Worm (Caenorhabditis elegans) whole organism, L2 larva: ENCODE data around the gene T03E6.9.

ENCODE experiments used
- C34F6.9 ChIP-seq: fragments of 150-350 bp; optimal IDR thresholded peaks from 2 replicates; lab custom pipeline; 2014; ENCODE audit warnings: missing biosample characterization, missing genetic modification characterization
- F13H6.1 ChIP-seq: sonication (generic microtip); optimal IDR thresholded peaks from 2 replicates; lab custom pipeline; 2016; ENCODE audit warnings: missing genetic modification characterization, missing compliant biosample characterization
- R02D3.7 ChIP-seq: fragments of 150-350 bp; optimal IDR thresholded peaks from 2 replicates; lab custom pipeline; 2014; ENCODE audit warnings: missing biosample characterization, missing genetic modification characterization
- Y55F3AM.14 ChIP-seq: fragments of 200-800 bp; sonication (Bioruptor generic); optimal IDR thresholded peaks from 2 replicates; lab custom pipeline; 2018; ENCODE audit warnings: mild to moderate bottlenecking, missing genetic modification characterization, missing compliant biosample characterization
- ZK546.5 ChIP-seq: sonication (generic microtip); optimal IDR thresholded peaks from 2 replicates; lab custom pipeline; 2017; ENCODE audit warnings: missing biosample characterization, missing genetic modification characterization
- ama-1 ChIP-seq: fragments of 150-350 bp; optimal IDR thresholded peaks from 2 replicates; lab custom pipeline; 2018; ENCODE audit warnings: inconsistent platforms
- blmp-1 ChIP-seq: sonication (generic microtip); optimal IDR thresholded peaks from 2 replicates; lab custom pipeline; 2017; ENCODE audit warnings: missing genetic modification characterization, mild to moderate bottlenecking, missing compliant biosample characterization, antibody characterized with exemption, moderate library complexity; ENCODE audit not compliant: insufficient read depth
- crh-2 ChIP-seq: sonication (generic microtip); optimal IDR thresholded peaks from 2 replicates; lab custom pipeline; 2017; ENCODE audit warnings: missing biosample characterization, missing genetic modification characterization
- dmd-4 ChIP-seq: sonication (generic microtip); optimal IDR thresholded peaks from 2 replicates; lab custom pipeline; 2017; ENCODE audit warnings: missing biosample characterization, missing genetic modification characterization
- elt-1 ChIP-seq: fragments of 150-350 bp; optimal IDR thresholded peaks from 2 replicates; lab custom pipeline; 2014; ENCODE audit warnings: missing biosample characterization, missing genetic modification characterization
- elt-3 ChIP-seq: sonication (generic microtip); optimal IDR thresholded peaks from 2 replicates; lab custom pipeline; 2017; ENCODE audit warnings: missing biosample characterization, missing genetic modification characterization
- fos-1 ChIP-seq: fragments of 150-350 bp; optimal IDR thresholded peaks from 2 replicates; lab custom pipeline; 2014; ENCODE audit warnings: missing biosample characterization, missing genetic modification characterization
- gmeb-1 ChIP-seq: fragments of 150-350 bp; optimal IDR thresholded peaks from 2 replicates; lab custom pipeline; 2014; ENCODE audit warnings: missing biosample characterization, missing genetic modification characterization
- lin-13 ChIP-seq: fragments of 150-350 bp; optimal IDR thresholded peaks from 2 replicates; lab custom pipeline; 2014; ENCODE audit warnings: missing biosample characterization, missing genetic modification reagents, missing genetic modification characterization
- lsy-2 ChIP-seq, 2 experiments: fragments of 150-350 bp in 1 of 2; sonication (generic microtip) in 1 of 2; optimal IDR thresholded peaks; 2 replicates each; lab custom pipeline; 2014 to 2017; ENCODE audit warnings: missing biosample characterization in 2 of 2, missing genetic modification characterization in 2 of 2
- mbf-1 ChIP-seq: sonication (generic microtip); optimal IDR thresholded peaks from 2 replicates; lab custom pipeline; 2017; ENCODE audit warnings: missing biosample characterization, missing genetic modification characterization
- nhr-10 ChIP-seq: sonication (generic microtip); optimal IDR thresholded peaks from 2 replicates; lab custom pipeline; 2017; ENCODE audit warnings: missing biosample characterization, missing genetic modification characterization
- nhr-129 ChIP-seq: fragments of 150-350 bp; optimal IDR thresholded peaks from 2 replicates; lab custom pipeline; 2014; ENCODE audit warnings: missing biosample characterization, missing genetic modification characterization
- nhr-21 ChIP-seq: fragments of 150-350 bp; optimal IDR thresholded peaks from 2 replicates; lab custom pipeline; 2014; ENCODE audit warnings: missing biosample characterization, missing genetic modification characterization
- nhr-25 ChIP-seq: fragments of 150-350 bp; sonication (generic microtip); optimal IDR thresholded peaks from 3 replicates; lab custom pipeline; 2014; ENCODE audit warnings: missing biosample characterization, missing genetic modification characterization
- nhr-6 ChIP-seq: fragments of 150-350 bp; optimal IDR thresholded peaks from 2 replicates; lab custom pipeline; 2014; ENCODE audit warnings: missing biosample characterization, missing genetic modification characterization
- sem-4 ChIP-seq: fragments of 150-350 bp; optimal IDR thresholded peaks from 2 replicates; lab custom pipeline; 2014; ENCODE audit warnings: missing biosample characterization, missing genetic modification reagents, missing genetic modification characterization
- sma-3 ChIP-seq: sonication (generic microtip); optimal IDR thresholded peaks from 2 replicates; lab custom pipeline; 2016; ENCODE audit warnings: missing genetic modification reagents, missing genetic modification characterization, missing compliant biosample characterization
- sma-9 ChIP-seq, 2 experiments: fragments of 150-350 bp in 1 of 2; sonication (generic microtip) in 1 of 2; optimal IDR thresholded peaks; 2 replicates each; lab custom pipeline; 2014 to 2016; ENCODE audit warnings: missing genetic modification characterization in 2 of 2, mild to moderate bottlenecking in 1 of 2, missing biosample characterization in 1 of 2, missing compliant biosample characterization in 1 of 2, missing genetic modification reagents in 1 of 2, moderate library complexity in 1 of 2
- snpc-4 ChIP-seq: fragments of 150-350 bp; optimal IDR thresholded peaks from 2 replicates; lab custom pipeline; 2014; ENCODE audit warnings: missing biosample characterization, missing genetic modification characterization
- unc-39 ChIP-seq: fragments of 150-350 bp; optimal IDR thresholded peaks from 2 replicates; lab custom pipeline; 2014; ENCODE audit warnings: missing biosample characterization, missing genetic modification characterization
- zag-1 ChIP-seq: fragments of 150-350 bp; optimal IDR thresholded peaks from 2 replicates; lab custom pipeline; 2014; ENCODE audit warnings: missing biosample characterization, missing genetic modification characterization
- ztf-4 ChIP-seq: fragments of 150-350 bp; optimal IDR thresholded peaks from 2 replicates; lab custom pipeline; 2014; ENCODE audit warnings: missing biosample characterization, missing genetic modification characterization

T03E6.9 gene

DNA sequence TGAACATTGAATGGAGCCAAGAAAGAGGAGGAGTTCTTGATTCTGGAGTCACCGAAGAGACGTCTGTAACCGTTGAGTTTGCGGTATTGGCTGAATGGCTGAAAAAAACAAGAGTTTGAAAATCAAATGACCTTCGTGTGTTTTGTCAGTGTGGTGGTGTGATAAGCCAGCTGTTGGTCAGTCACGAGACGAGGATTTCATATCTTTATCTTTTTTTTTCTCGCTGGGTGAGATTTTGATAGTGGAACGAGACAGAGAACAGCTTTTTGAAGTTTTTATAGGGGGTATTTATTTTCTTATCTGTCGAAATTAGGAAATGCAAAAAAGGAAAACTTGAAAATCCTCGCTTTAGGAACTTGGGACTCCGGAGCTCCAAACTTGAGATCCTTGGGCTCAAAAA lies 6.0 kb downstream of the T03E6.9 start (continued):
- TF ChIP-seq lin-13 (GFP tag; lab: Kevin White, UChicago) (no peak), R02D3.7 (no peak)

- TF ChIP-seq mbf-1 (tag; lab: Kevin White, UChicago) (no peak), fos-1 (no peak), R02D3.7 (no peak), elt-1 (tag; lab: Kevin White, UChicago) (no peak), ZK546.5 (no peak), lin-13 (GFP tag; lab: Kevin White, UChicago) (no peak), C34F6.9 (tag; lab: Kevin White, UChicago) (no peak), unc-39 (tag; lab: Kevin White, UChicago) (no peak)
Measured at ce11 chrV:16593792-16594059, 6.8 kb downstream of the T03E6.9 start.

DNA sequence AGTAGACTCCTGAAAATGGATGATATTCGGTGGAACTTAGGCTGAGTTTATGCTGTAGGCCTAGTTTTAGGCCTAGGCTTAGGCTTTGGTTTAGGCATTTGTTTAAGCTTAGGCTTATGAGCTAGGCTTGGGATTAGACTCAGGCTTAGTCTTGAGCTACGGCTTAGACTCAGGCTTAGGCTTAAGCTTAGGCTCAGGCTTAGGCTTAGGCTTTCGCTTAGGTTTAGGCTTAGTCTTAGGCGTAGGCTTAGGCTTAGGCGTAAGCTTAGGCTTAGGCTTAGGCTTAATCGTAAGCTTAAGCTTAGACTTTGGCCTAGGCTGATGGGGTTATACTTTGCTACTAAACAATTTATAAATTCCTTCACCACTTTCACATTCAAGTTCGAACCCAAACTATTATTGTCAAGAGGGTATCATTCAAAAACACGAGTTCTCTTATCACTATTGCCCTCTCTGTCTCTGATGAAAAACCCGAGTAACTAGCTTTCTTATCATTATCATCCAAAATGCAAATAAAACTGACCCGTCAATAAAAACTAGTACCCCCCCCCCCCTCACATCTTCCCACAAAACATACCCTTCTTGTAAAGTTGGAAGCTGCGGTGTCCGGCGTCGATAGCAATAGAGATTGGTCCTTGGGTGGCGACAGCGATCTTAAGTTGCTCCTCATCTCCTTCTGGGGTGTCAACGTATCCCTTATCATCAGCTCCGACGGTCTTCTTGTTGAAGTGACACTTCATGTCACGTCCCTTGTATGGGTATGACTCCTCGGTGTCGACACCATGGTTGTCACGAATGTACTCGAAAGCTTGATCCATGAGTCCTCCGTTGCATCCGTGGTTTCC lies 7.4 kb downstream of the T03E6.9 start:
- TF ChIP-seq Y55F3AM.14 (GFP tag; lab: Kevin White, UChicago), result peak; percentile 31
- no peak for TF ChIP-seq nhr-25 (tag; lab: Kevin White, UChicago)
- TF ChIP-seq sma-9 (GFP tag; optimal IDR thresholded peaks at IDR 0.05; lab: Kevin White, UChicago), result peak; percentile 41
- no peak for TF ChIP-seq sma-9 (tag; optimal IDR thresholded peaks at IDR 0.05; lab: Kevin White, UChicago)
- peak; percentile 26 for TF ChIP-seq ama-1 (lab: Kevin White, UChicago)
- peak; percentile 47 for TF ChIP-seq gmeb-1 (tag; lab: Kevin White, UChicago)
- TF ChIP-seq snpc-4 (tag; lab: Kevin White, UChicago), result no peak
- peak; percentile 34 for TF ChIP-seq crh-2
- peak; percentile 43 for TF ChIP-seq fos-1

- peak; percentile 36 for TF ChIP-seq C34F6.9 (tag; lab: Kevin White, UChicago)
- TF ChIP-seq ama-1 (lab: Kevin White, UChicago), result peak; percentile 90
- TF ChIP-seq elt-3 (tag; lab: Kevin White, UChicago), result no peak
- TF ChIP-seq nhr-6 (tag; lab: Kevin White, UChicago), result peak; percentile 12
- TF ChIP-seq dmd-4 (tag; lab: Kevin White, UChicago), result no peak
- TF ChIP-seq snpc-4 (tag; lab: Kevin White, UChicago), result peak; percentile 30
- peak; percentile 54 for TF ChIP-seq sma-9 (GFP tag; optimal IDR thresholded peaks at IDR 0.05; lab: Kevin White, UChicago)
- TF ChIP-seq sma-9 (tag; optimal IDR thresholded peaks at IDR 0.05; lab: Kevin White, UChicago), result no peak
- no peak for TF ChIP-seq zag-1 (tag; lab: Kevin White, UChicago)
- TF ChIP-seq nhr-129 (tag; lab: Kevin White, UChicago), result peak; percentile 76
- peak; percentile 16 for TF ChIP-seq ztf-4 (tag; lab: Kevin White, UChicago)
- peak; percentile 40 for TF ChIP-seq fos-1
- no peak for TF ChIP-seq blmp-1 (tag; lab: Kevin White, UChicago)
- TF ChIP-seq elt-1 (tag; lab: Kevin White, UChicago), result no peak
- TF ChIP-seq F13H6.1 (tag; lab: Kevin White, UChicago), result peak; percentile 55
- peak; percentile 52 for TF ChIP-seq lin-13 (GFP tag; lab: Kevin White, UChicago)
- no peak for TF ChIP-seq sem-4 (tag; lab: Kevin White, UChicago)
- peak; percentile 47 for TF ChIP-seq nhr-21 (tag; lab: Kevin White, UChicago)
- peak; percentile 52 for TF ChIP-seq gmeb-1 (tag; lab: Kevin White, UChicago)
- TF ChIP-seq sma-3 (GFP tag; lab: Kevin White, UChicago), result peak; percentile 42
- TF ChIP-seq Y55F3AM.14 (GFP tag; lab: Kevin White, UChicago), result peak; percentile 72
- TF ChIP-seq lsy-2 (tag; optimal IDR thresholded peaks at IDR 0.05; lab: Kevin White, UChicago), result peak; percentile 27 to 63
- TF ChIP-seq crh-2, result peak; percentile 13
- TF ChIP-seq, all 48 proteins: peak for 16
Measured at ce11 chrV:16591992-16592798, 8.3 kb downstream of the T03E6.9 start, which contains the start of gene srh-269. srh-269 (minus strand) TSS chrV:16592042.

ce11 chrV:16589488-16589887 lies 11.0 kb downstream of the T03E6.9 start:
- TF ChIP-seq elt-3 (tag; lab: Kevin White, UChicago) (no peak), nhr-10 (no peak)
